Worm (Caenorhabditis elegans) whole organism, L4 larva: ENCODE measurements around the gene EGAP4.1.
A peak's percentile ranks its signal among the peaks of the same experiment; 100 is the strongest.

ENCODE experiments used
- D1046.2 ChIP-seq: fragments of 200-800 bp; sonication (Bioruptor generic); IDR thresholded peaks from 2 replicates; pipeline ENCODE4 v1.3.6; 2022; ENCODE audit warnings: missing genetic modification characterization, missing compliant biosample characterization
- F10B5.3 ChIP-seq: sonication (generic microtip); optimal IDR thresholded peaks from 2 replicates; lab custom pipeline; 2016; ENCODE audit warnings: mild to moderate bottlenecking, missing genetic modification characterization, missing compliant biosample characterization
- F49E8.2 ChIP-seq: sonication (generic microtip); optimal IDR thresholded peaks from 2 replicates; lab custom pipeline; 2016; ENCODE audit warnings: missing compliant biosample characterization, mild to moderate bottlenecking, missing genetic modification characterization, borderline replicate concordance
- Y105C5A.15 ChIP-seq: fragments of 200-800 bp; sonication (Bioruptor generic); IDR thresholded peaks from 2 replicates; pipeline ENCODE4 v1.3.6; 2022; ENCODE audit warnings: missing genetic modification characterization, missing compliant biosample characterization
- Y48G9A.11 ChIP-seq: fragments of 200-800 bp; sonication (Bioruptor generic); IDR thresholded peaks from 2 replicates; pipeline ENCODE4 v1.3.6; 2022; ENCODE audit warnings: missing genetic modification reagents, missing genetic modification characterization, missing compliant biosample characterization
- Y75B8A.6 ChIP-seq: fragments of 200-800 bp; sonication (Bioruptor generic); IDR thresholded peaks from 2 replicates; pipeline ENCODE4 v1.3.6; 2022; ENCODE audit warnings: missing genetic modification reagents, missing genetic modification characterization, missing compliant biosample characterization
- ZK337.2 ChIP-seq: fragments of 200-800 bp; sonication (Bioruptor generic); IDR thresholded peaks from 2 replicates; pipeline ENCODE4 v1.3.6; 2022; ENCODE audit warnings: missing genetic modification reagents, missing genetic modification characterization, missing compliant biosample characterization
- aha-1 ChIP-seq: fragments of 150-350 bp; peaks from one replicate; lab custom pipeline; 2014; ENCODE audit warnings: missing biosample characterization, missing genetic modification characterization
- ama-1 ChIP-seq: fragments of 150-350 bp; optimal IDR thresholded peaks from 2 replicates; lab custom pipeline; 2014; ENCODE audit warnings: inconsistent platforms, mixed read lengths
- ceh-28 ChIP-seq: fragments of 150-350 bp; optimal IDR thresholded peaks from 2 replicates; lab custom pipeline; 2014; ENCODE audit warnings: missing biosample characterization, missing genetic modification reagents, missing genetic modification characterization
- ces-1 ChIP-seq: fragments of 150-350 bp; sonication (generic microtip); optimal IDR thresholded peaks from 4 replicates; lab custom pipeline; 2014; ENCODE audit warnings: missing biosample characterization, missing genetic modification reagents, missing genetic modification characterization
- daf-12 ChIP-seq: fragments of 150-350 bp; optimal IDR thresholded peaks from 2 replicates; lab custom pipeline; 2014; ENCODE audit warnings: missing biosample characterization, missing genetic modification reagents, missing genetic modification characterization
- daf-16 ChIP-seq, 3 experiments: sonication (generic microtip); optimal IDR thresholded peaks; 2 replicates each; lab custom pipeline; 2016 to 2017; ENCODE audit warnings: missing genetic modification characterization in 3 of 3, missing genetic modification reagents in 3 of 3, mild to moderate bottlenecking in 2 of 3, missing compliant biosample characterization in 2 of 3, missing biosample characterization in 1 of 3, moderate library complexity in 1 of 3
- dmd-6 ChIP-seq: fragments of 200-800 bp; sonication (Bioruptor generic); IDR thresholded peaks from 2 replicates; pipeline ENCODE4 v1.3.6; 2022; ENCODE audit warnings: missing genetic modification reagents, missing genetic modification characterization, missing compliant biosample characterization
- dmd-8 ChIP-seq: fragments of 200-800 bp; sonication (Bioruptor generic); IDR thresholded peaks from 2 replicates; pipeline ENCODE4 v1.3.6; 2022; ENCODE audit warnings: missing genetic modification characterization, missing compliant biosample characterization
- duxl-1 ChIP-seq: sonication (generic microtip); optimal IDR thresholded peaks from 2 replicates; lab custom pipeline; 2016; ENCODE audit warnings: mild to moderate bottlenecking, missing genetic modification characterization, moderate library complexity, missing compliant biosample characterization; ENCODE audit not compliant: poor library complexity
- egl-27 ChIP-seq: sonication (generic microtip); optimal IDR thresholded peaks from 3 replicates; lab custom pipeline; 2017; ENCODE audit warnings: missing biosample characterization, missing genetic modification reagents, missing genetic modification characterization
- egl-43 ChIP-seq: fragments of 200-800 bp; sonication (Bioruptor generic); IDR thresholded peaks from 2 replicates; pipeline ENCODE4 v1.3.6; 2022; ENCODE audit warnings: missing genetic modification reagents, missing genetic modification characterization, missing compliant biosample characterization
- hif-1 ChIP-seq, 2 experiments: sonication (generic microtip); optimal IDR thresholded peaks; 2 replicates each; lab custom pipeline; 2016 to 2017; ENCODE audit warnings: missing compliant biosample characterization in 2 of 2, missing genetic modification characterization in 2 of 2, missing genetic modification reagents in 2 of 2, missing genotype in 2 of 2, mild to moderate bottlenecking in 1 of 2
- hlh-11 ChIP-seq: fragments of 200-800 bp; sonication (Bioruptor generic); optimal IDR thresholded peaks from 2 replicates; lab custom pipeline; 2018; ENCODE audit warnings: mild to moderate bottlenecking, missing genetic modification characterization, missing compliant biosample characterization
- hlh-30 ChIP-seq: sonication (generic microtip); optimal IDR thresholded peaks from 2 replicates; lab custom pipeline; 2017; ENCODE audit warnings: antibody characterized with exemption, mild to moderate bottlenecking, missing genetic modification characterization, missing compliant biosample characterization; ENCODE audit not compliant: insufficient read depth
- lim-7 ChIP-seq: fragments of 200-800 bp; sonication (Bioruptor generic); IDR thresholded peaks from 2 replicates; pipeline ENCODE4 v1.3.6; 2022; ENCODE audit warnings: missing genetic modification characterization, missing compliant biosample characterization
- lin-1 ChIP-seq: fragments of 200-800 bp; sonication (Bioruptor generic); IDR thresholded peaks from 2 replicates; pipeline ENCODE4 v1.3.6; 2022; ENCODE audit warnings: missing genetic modification reagents, missing genetic modification characterization, missing compliant biosample characterization
- lin-29 ChIP-seq: fragments of 200-800 bp; sonication (Bioruptor generic); IDR thresholded peaks from 2 replicates; pipeline ENCODE4 v1.3.6; 2022; ENCODE audit warnings: missing genetic modification reagents, missing genetic modification characterization, missing compliant biosample characterization
- lin-38 ChIP-seq: fragments of 200-800 bp; sonication (Bioruptor generic); IDR thresholded peaks from 2 replicates; pipeline ENCODE4 v1.3.6; 2022; ENCODE audit warnings: missing genetic modification reagents, missing genetic modification characterization, missing compliant biosample characterization
- lir-3 ChIP-seq: sonication (generic microtip); optimal IDR thresholded peaks from 2 replicates; lab custom pipeline; 2016; ENCODE audit warnings: mild to moderate bottlenecking, missing genetic modification characterization, missing compliant biosample characterization
- madf-9 ChIP-seq: fragments of 200-800 bp; sonication (Bioruptor generic); conservative IDR thresholded peaks from 2 replicates; pipeline ENCODE4 v1.3.6; 2022; ENCODE audit warnings: missing genetic modification reagents, missing genetic modification characterization, missing compliant biosample characterization
- mdl-1 ChIP-seq, 2 experiments: fragments of 150-350 bp in 1 of 2; sonication (generic microtip) in 1 of 2; optimal IDR thresholded peaks; 2 replicates each; lab custom pipeline; 2014 to 2017; ENCODE audit warnings: missing biosample characterization in 2 of 2, missing genetic modification characterization in 2 of 2
- mdt-29 ChIP-seq: fragments of 200-800 bp; sonication (Bioruptor generic); IDR thresholded peaks from 2 replicates; pipeline ENCODE4 v1.3.6; 2022; ENCODE audit warnings: missing genetic modification reagents, missing genetic modification characterization, missing compliant biosample characterization
- mxl-3 ChIP-seq: fragments of 200-800 bp; sonication (Bioruptor generic); optimal IDR thresholded peaks from 2 replicates; lab custom pipeline; 2018; ENCODE audit warnings: mild to moderate bottlenecking, missing genetic modification characterization, missing compliant biosample characterization
- nhr-11 ChIP-seq: fragments of 150-350 bp; optimal IDR thresholded peaks from 2 replicates; lab custom pipeline; 2014; ENCODE audit warnings: missing biosample characterization, missing genetic modification characterization
- nhr-42 ChIP-seq: fragments of 200-800 bp; sonication (Bioruptor generic); IDR thresholded peaks from 2 replicates; pipeline ENCODE4 v1.3.6; 2022; ENCODE audit warnings: missing genetic modification characterization, missing compliant biosample characterization
- nhr-76 ChIP-seq: fragments of 150-350 bp; optimal IDR thresholded peaks from 2 replicates; lab custom pipeline; 2014; ENCODE audit warnings: missing biosample characterization, missing genetic modification characterization
- pha-4 ChIP-seq, 2 experiments: fragments of 150-350 bp in 1 of 2; fragments of 200-800 bp in 1 of 2; sonication (Bioruptor generic) in 1 of 2; IDR thresholded peaks in 1 of 2; optimal IDR thresholded peaks in 1 of 2; 2 replicates each; pipeline versions ENCODE4 v1.3.6 to Lab custom; 2014 to 2022; ENCODE audit warnings: missing genetic modification characterization in 2 of 2, missing genetic modification reagents in 2 of 2, missing biosample characterization in 1 of 2, missing compliant biosample characterization in 1 of 2
- pqm-1 ChIP-seq: sonication (generic microtip); optimal IDR thresholded peaks from 2 replicates; lab custom pipeline; 2017; ENCODE audit warnings: missing biosample characterization, missing genetic modification characterization
- rbr-2 ChIP-seq: sonication (generic microtip); optimal IDR thresholded peaks from 2 replicates; lab custom pipeline; 2016; ENCODE audit warnings: missing genotype, missing genetic modification characterization, missing compliant biosample characterization
- set-16 ChIP-seq: fragments of 200-800 bp; sonication (Bioruptor generic); IDR thresholded peaks from 2 replicates; pipeline ENCODE4 v1.3.6; 2022; ENCODE audit warnings: missing genetic modification reagents, missing genetic modification characterization, missing compliant biosample characterization
- skn-1 ChIP-seq: fragments of 150-350 bp; optimal IDR thresholded peaks from 2 replicates; lab custom pipeline; 2014; ENCODE audit warnings: missing biosample characterization, missing genetic modification characterization
- snpc-1.2 ChIP-seq: fragments of 200-800 bp; sonication (Bioruptor generic); IDR thresholded peaks from 2 replicates; pipeline ENCODE4 v1.3.6; 2022; ENCODE audit warnings: missing genetic modification reagents, missing genetic modification characterization, missing compliant biosample characterization
- snpc-4 ChIP-seq: fragments of 150-350 bp; optimal IDR thresholded peaks from 2 replicates; lab custom pipeline; 2014; ENCODE audit warnings: missing biosample characterization, missing genetic modification characterization
- unc-130 ChIP-seq: sonication (generic microtip); optimal IDR thresholded peaks from 2 replicates; lab custom pipeline; 2016; ENCODE audit warnings: missing genetic modification reagents, missing genetic modification characterization, missing compliant biosample characterization
- unc-39 ChIP-seq: sonication (generic microtip); optimal IDR thresholded peaks from 2 replicates; lab custom pipeline; 2017; ENCODE audit warnings: missing biosample characterization, missing genetic modification characterization
- vab-7 ChIP-seq: fragments of 200-800 bp; sonication (Bioruptor generic); IDR thresholded peaks from 2 replicates; pipeline ENCODE4 v1.3.6; 2022; ENCODE audit warnings: missing genetic modification reagents, missing genetic modification characterization, missing compliant biosample characterization
- zag-1 ChIP-seq: fragments of 150-350 bp; optimal IDR thresholded peaks from 2 replicates; lab custom pipeline; 2014; ENCODE audit warnings: missing biosample characterization, missing genetic modification characterization
- zip-2 ChIP-seq: fragments of 150-350 bp; optimal IDR thresholded peaks from 2 replicates; lab custom pipeline; 2014; ENCODE audit warnings: missing biosample characterization, missing genetic modification characterization
- ztf-7 ChIP-seq: fragments of 150-350 bp; optimal IDR thresholded peaks from 2 replicates; lab custom pipeline; 2014; ENCODE audit warnings: missing biosample characterization, missing genetic modification characterization

The EGAP4.1 gene

DNA sequence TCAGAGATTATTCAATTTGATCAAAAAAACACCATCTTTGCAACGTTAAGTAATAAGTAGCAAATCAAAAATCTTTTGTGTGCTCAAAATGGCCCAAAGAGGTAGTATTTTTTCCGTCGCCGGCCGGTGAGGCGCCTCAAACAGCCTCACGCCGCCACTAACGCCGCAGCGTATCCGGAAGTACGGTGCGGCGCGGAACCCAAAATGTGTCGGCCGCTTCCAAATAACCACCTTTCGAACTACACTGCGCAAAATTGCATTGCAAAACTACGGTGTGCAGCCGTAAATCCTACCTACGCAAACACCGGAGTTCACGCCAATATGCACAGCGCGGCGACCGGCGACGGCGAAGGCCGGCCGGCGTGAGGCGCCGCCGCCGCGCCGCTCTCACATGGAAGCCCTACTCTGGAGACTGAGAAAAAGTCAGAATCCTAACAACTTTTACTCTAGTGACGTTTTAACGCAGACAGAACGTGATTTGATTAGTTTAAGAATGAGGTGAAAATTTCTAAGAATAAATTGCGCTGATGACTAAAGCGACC lies 14.5 kb upstream of the EGAP4.1 start:
- no peak for TF ChIP-seq egl-27 (tag; lab: Kevin White, UChicago)
- TF ChIP-seq ZK337.2 (GFP tag; lab: Robert Waterston, UW): no peak
- TF ChIP-seq lir-3: no peak
- no peak for TF ChIP-seq Y105C5A.15
- no peak for TF ChIP-seq mdt-29 (GFP tag; lab: Robert Waterston, UW)
- TF ChIP-seq nhr-11 (tag; lab: Kevin White, UChicago): no peak
- TF ChIP-seq D1046.2: 0 out of 2 replicates have a peak, but pooled peaks have one; percentile 25
- no peak for TF ChIP-seq rbr-2 (tag; lab: Kevin White, UChicago)
- TF ChIP-seq ama-1: no peak
- TF ChIP-seq set-16 (GFP tag; lab: Robert Waterston, UW): peak; percentile 88
- TF ChIP-seq nhr-42 (GFP tag; lab: Robert Waterston, UW): 0 out of 2 replicates have a peak, but pooled peaks have one; percentile 24
- TF ChIP-seq nhr-76 (tag; lab: Kevin White, UChicago): no peak
- no peak for TF ChIP-seq ceh-28 (tag; lab: Kevin White, UChicago)
- TF ChIP-seq daf-16 (GFP tag; optimal IDR thresholded peaks at IDR 0.05; lab: Kevin White, UChicago): no peak
- no peak for TF ChIP-seq daf-16 (tag; optimal IDR thresholded peaks at IDR 0.05; lab: Kevin White, UChicago)
- TF ChIP-seq zip-2 (tag; lab: Kevin White, UChicago): no peak
- TF ChIP-seq egl-43 (GFP tag; lab: Robert Waterston, UW): no peak
- TF ChIP-seq duxl-1 (tag; lab: Kevin White, UChicago): no peak
- no peak for TF ChIP-seq ztf-7 (tag; lab: Kevin White, UChicago)
- no peak for TF ChIP-seq F49E8.2
- TF ChIP-seq vab-7 (GFP tag; lab: Robert Waterston, UW): no peak
- no peak for TF ChIP-seq lin-38 (GFP tag; lab: Robert Waterston, UW)
- no peak for TF ChIP-seq hif-1 (tag; optimal IDR thresholded peaks at IDR 0.05; lab: Kevin White, UChicago)
- TF ChIP-seq ces-1: no peak
- TF ChIP-seq hlh-30 (tag; lab: Kevin White, UChicago): no peak
- 0 out of 2 replicates have a peak, but pooled peaks have one; percentile 26 for TF ChIP-seq Y48G9A.11
- no peak for TF ChIP-seq lin-1 (GFP tag; lab: Robert Waterston, UW)
- no peak for TF ChIP-seq hlh-11
- no peak for TF ChIP-seq aha-1
- no peak for TF ChIP-seq skn-1 (tag; lab: Kevin White, UChicago)
- TF ChIP-seq zag-1 (tag; lab: Kevin White, UChicago): no peak
- TF ChIP-seq mdl-1 (tag; optimal IDR thresholded peaks at IDR 0.05; lab: Kevin White, UChicago): no peak
- TF ChIP-seq lin-29 (GFP tag; lab: Robert Waterston, UW): no peak
- no peak for TF ChIP-seq Y75B8A.6 (GFP tag; lab: Robert Waterston, UW)
- TF ChIP-seq dmd-6 (GFP tag; lab: Robert Waterston, UW): no peak
- no peak for TF ChIP-seq unc-39
- TF ChIP-seq mxl-3 (GFP tag; lab: Kevin White, UChicago): no peak
- no peak for TF ChIP-seq lim-7 (GFP tag; lab: Robert Waterston, UW)
- TF ChIP-seq F10B5.3 (tag; lab: Kevin White, UChicago): peak; percentile 54
- peak; percentile 49; the same call in 1 of the 2 replicates for TF ChIP-seq snpc-1.2 (GFP tag; lab: Robert Waterston, UW)
- no peak for TF ChIP-seq madf-9 (GFP tag; lab: Robert Waterston, UW)
- TF ChIP-seq daf-12: no peak
- TF ChIP-seq pqm-1 (tag; lab: Kevin White, UChicago): no peak
- no peak for TF ChIP-seq dmd-8 (GFP tag; lab: Robert Waterston, UW)
- TF ChIP-seq snpc-4 (tag; lab: Kevin White, UChicago): no peak
- no peak for TF ChIP-seq pha-4 (GFP tag; IDR thresholded peaks at IDR 0.05; lab: Robert Waterston, UW)
- no peak for TF ChIP-seq pha-4 (tag; optimal IDR thresholded peaks at IDR 0.05; lab: Kevin White, UChicago)
- no peak for TF ChIP-seq unc-130 (GFP tag; lab: Kevin White, UChicago)
